Fruit fly (Drosophila melanogaster) whole organism, embryonic: ENCODE data around the gene Atg5.

Experiments
- Abd-B ChIP-seq: fragments of 200-800 bp; sonication (Bioruptor generic); optimal IDR thresholded peaks from 2 replicates; lab custom pipeline; 2018; ENCODE audit warnings: missing biosample characterization, mild to moderate bottlenecking, missing genetic modification characterization, moderate library complexity
- Atf3 ChIP-seq: fragments of 200-800 bp; sonication (Bioruptor generic); optimal IDR thresholded peaks from 3 replicates; lab custom pipeline; 2016; ENCODE audit warnings: missing biosample characterization, missing genetic modification characterization
- Atf6 ChIP-seq: fragments of 200-800 bp; sonication (Bioruptor generic); IDR thresholded peaks from 2 replicates; pipeline ENCODE4 v1.3.6; 2022; ENCODE audit warnings: missing biosample characterization, missing genetic modification characterization
- BEAF-32 ChIP-seq: fragments of 200-800 bp; sonication (Bioruptor generic); optimal IDR thresholded peaks from 3 replicates; lab custom pipeline; 2017; ENCODE audit warnings: missing biosample characterization, missing genetic modification characterization, mild to moderate bottlenecking, moderate library complexity, missing genetic modification reagents
- Blimp-1 ChIP-seq: fragments of 200-800 bp; sonication (Bioruptor generic); optimal IDR thresholded peaks from 3 replicates; lab custom pipeline; 2018; ENCODE audit warnings: missing biosample characterization, missing genetic modification characterization, mild to moderate bottlenecking, moderate library complexity, missing genetic modification reagents
- Bteb2 ChIP-seq: fragments of 200-800 bp; sonication (Bioruptor generic); optimal IDR thresholded peaks from 2 replicates; lab custom pipeline; 2016; ENCODE audit warnings: missing biosample characterization, missing genetic modification characterization
- CG10979 ChIP-seq: fragments of 200-800 bp; sonication (Bioruptor generic); optimal IDR thresholded peaks from 2 replicates; lab custom pipeline; 2018; ENCODE audit warnings: missing biosample characterization, mild to moderate bottlenecking, missing genetic modification characterization, moderate library complexity
- CG12659 ChIP-seq: fragments of 200-800 bp; sonication (Bioruptor generic); optimal IDR thresholded peaks from 3 replicates; lab custom pipeline; 2017; ENCODE audit warnings: mild to moderate bottlenecking, missing biosample characterization, missing genetic modification reagents, missing genetic modification characterization
- CG13424 ChIP-seq: fragments of 200-800 bp; sonication (Bioruptor generic); optimal IDR thresholded peaks from 2 replicates; lab custom pipeline; 2019; ENCODE audit warnings: missing biosample characterization, mild to moderate bottlenecking, missing genetic modification characterization, moderate library complexity
- CG13894 ChIP-seq: fragments of 200-800 bp; sonication (Bioruptor generic); optimal IDR thresholded peaks from 3 replicates; lab custom pipeline; 2018; ENCODE audit warnings: missing biosample characterization, mild to moderate bottlenecking, missing genetic modification characterization, moderate library complexity
- CG15479 ChIP-seq: fragments of 200-800 bp; sonication (Bioruptor generic); optimal IDR thresholded peaks from 3 replicates; lab custom pipeline; 2019; ENCODE audit warnings: missing biosample characterization, mild to moderate bottlenecking, missing genetic modification characterization, moderate library complexity
- CG15696 ChIP-seq: fragments of 200-800 bp; sonication (Bioruptor generic); optimal IDR thresholded peaks from 2 replicates; lab custom pipeline; 2019; ENCODE audit warnings: missing biosample characterization, mild to moderate bottlenecking, missing genetic modification characterization, moderate library complexity
- CG1603 ChIP-seq: fragments of 200-800 bp; sonication (Bioruptor generic); optimal IDR thresholded peaks from 2 replicates; lab custom pipeline; 2019; ENCODE audit warnings: missing biosample characterization, mild to moderate bottlenecking, missing genetic modification characterization, moderate library complexity
- CG16813 ChIP-seq: fragments of 200-800 bp; sonication (Bioruptor generic); IDR thresholded peaks from 3 replicates; pipeline ENCODE4 v1.3.6; 2022; ENCODE audit warnings: missing biosample characterization, missing genetic modification characterization; ENCODE audit not compliant: partially characterized antibody
- CG16863 ChIP-seq: fragments of 200-800 bp; sonication (Bioruptor generic); optimal IDR thresholded peaks from 3 replicates; lab custom pipeline; 2016; ENCODE audit warnings: missing biosample characterization, missing genetic modification characterization
- CG17186 ChIP-seq: fragments of 200-800 bp; sonication (Bioruptor generic); optimal IDR thresholded peaks from 3 replicates; lab custom pipeline; 2017; ENCODE audit warnings: missing biosample characterization, missing genetic modification reagents, missing genetic modification characterization
- CG1792 ChIP-seq: fragments of 200-800 bp; sonication (Bioruptor generic); optimal IDR thresholded peaks from 2 replicates; lab custom pipeline; 2016; ENCODE audit warnings: missing biosample characterization, missing genetic modification characterization
- CG18011 ChIP-seq: fragments of 200-800 bp; sonication (Bioruptor generic); optimal IDR thresholded peaks from 2 replicates; lab custom pipeline; 2017; ENCODE audit warnings: missing biosample characterization, missing genetic modification characterization, mild to moderate bottlenecking, moderate library complexity, missing genotype
- CG2199 ChIP-seq: fragments of 200-800 bp; sonication (Bioruptor generic); IDR thresholded peaks from 3 replicates; pipeline ENCODE4 v1.3.6; 2022; ENCODE audit warnings: missing biosample characterization, missing genetic modification characterization
- CG34376 ChIP-seq: fragments of 200-800 bp; sonication (Bioruptor generic); optimal IDR thresholded peaks from 2 replicates; lab custom pipeline; 2018; ENCODE audit warnings: missing biosample characterization, mild to moderate bottlenecking, missing genetic modification characterization
- CG3995 ChIP-seq: fragments of 200-800 bp; sonication (Bioruptor generic); optimal IDR thresholded peaks from 3 replicates; lab custom pipeline; 2016; ENCODE audit warnings: missing biosample characterization, missing genetic modification characterization
- CG6272 ChIP-seq: fragments of 200-800 bp; sonication (Bioruptor generic); IDR thresholded peaks from 2 replicates; pipeline ENCODE4 v1.3.6; 2022; ENCODE audit warnings: missing biosample characterization, missing genetic modification characterization
- CrebB ChIP-seq: fragments of 200-800 bp; sonication (Bioruptor generic); optimal IDR thresholded peaks from 3 replicates; lab custom pipeline; 2018; ENCODE audit warnings: missing biosample characterization, mild to moderate bottlenecking, missing genetic modification characterization
- Dek ChIP-seq: fragments of 200-800 bp; sonication (Bioruptor generic); optimal IDR thresholded peaks from 3 replicates; lab custom pipeline; 2019; ENCODE audit warnings: missing biosample characterization, mild to moderate bottlenecking, missing genetic modification characterization, moderate library complexity
- Dll ChIP-seq: fragments of 200-800 bp; sonication (Bioruptor generic); IDR thresholded peaks from 4 replicates; pipeline ENCODE4 v1.3.6; 2022; ENCODE audit warnings: missing biosample characterization, missing genetic modification characterization; ENCODE audit not compliant: partially characterized antibody
- ERR ChIP-seq: fragments of 200-800 bp; sonication (Bioruptor generic); optimal IDR thresholded peaks from 2 replicates; lab custom pipeline; 2016; ENCODE audit warnings: missing biosample characterization, missing genetic modification characterization
- HmgZ ChIP-seq: fragments of 200-800 bp; sonication (Bioruptor generic); optimal IDR thresholded peaks from 2 replicates; lab custom pipeline; 2018; ENCODE audit warnings: missing biosample characterization, mild to moderate bottlenecking, missing genetic modification characterization
- Hr51 ChIP-seq, 2 experiments: fragments of 200-800 bp; sonication (Bioruptor generic); optimal IDR thresholded peaks; 2 replicates in 1 of 2; 3 replicates in 1 of 2; lab custom pipeline; 2016 to 2018; ENCODE audit warnings: missing biosample characterization in 2 of 2, missing genetic modification characterization in 2 of 2, mild to moderate bottlenecking in 1 of 2, moderate library complexity in 1 of 2
- Lpt ChIP-seq: fragments of >200 bp; optimal IDR thresholded peaks from 2 replicates; lab custom pipeline; 2018; ENCODE audit warnings: missing biosample characterization, missing genetic modification characterization
- MBD-R2 ChIP-seq: fragments of 200-800 bp; sonication (Bioruptor generic); IDR thresholded peaks from 2 replicates; pipeline ENCODE4 v1.3.6; 2022; ENCODE audit warnings: missing biosample characterization, missing genetic modification characterization
- NC2α ChIP-seq: fragments of 200-800 bp; sonication (Bioruptor generic); optimal IDR thresholded peaks from 2 replicates; lab custom pipeline; 2016; ENCODE audit warnings: missing biosample characterization, missing genetic modification characterization
- Opbp ChIP-seq: fragments of 200-800 bp; sonication (Bioruptor generic); IDR thresholded peaks from 3 replicates; pipeline ENCODE4 v1.3.6; 2022; ENCODE audit warnings: missing biosample characterization, missing genetic modification characterization; ENCODE audit not compliant: partially characterized antibody
- Rx ChIP-seq: fragments of 200-800 bp; sonication (Bioruptor generic); IDR thresholded peaks from 2 replicates; pipeline ENCODE4 v1.3.6; 2022; ENCODE audit warnings: missing biosample characterization, missing genetic modification characterization
- Scr ChIP-seq: fragments of 200-800 bp; sonication (Bioruptor generic); IDR thresholded peaks from 2 replicates; pipeline ENCODE4 v1.3.6; 2022; ENCODE audit warnings: missing biosample characterization, missing genetic modification characterization; ENCODE audit not compliant: partially characterized antibody
- Sox100B ChIP-seq: fragments of 200-800 bp; sonication (Bioruptor generic); optimal IDR thresholded peaks from 3 replicates; lab custom pipeline; 2018; ENCODE audit warnings: missing biosample characterization, mild to moderate bottlenecking, missing genetic modification characterization
- chm ChIP-seq: fragments of 200-800 bp; sonication (Bioruptor generic); IDR thresholded peaks from 2 replicates; pipeline ENCODE4 v1.3.6; 2022; ENCODE audit warnings: missing biosample characterization, missing genetic modification characterization
- disco-r ChIP-seq: fragments of 200-800 bp; sonication (Bioruptor generic); optimal IDR thresholded peaks from 2 replicates; lab custom pipeline; 2016; ENCODE audit warnings: missing biosample characterization, missing genetic modification characterization
- her ChIP-seq: fragments of 200-800 bp; sonication (Bioruptor generic); optimal IDR thresholded peaks from 2 replicates; lab custom pipeline; 2016; ENCODE audit warnings: missing biosample characterization, missing genetic modification characterization
- hkb ChIP-seq, 2 experiments: fragments of 200-800 bp in 1 of 2; fragments of >200 bp in 1 of 2; sonication (Bioruptor generic) in 1 of 2; IDR thresholded peaks in 1 of 2; optimal IDR thresholded peaks in 1 of 2; 2 replicates each; pipeline versions ENCODE4 v1.3.6 to Lab custom; 2017 to 2022; ENCODE audit warnings: missing biosample characterization in 1 of 2, missing genetic modification characterization in 1 of 2
- luna ChIP-seq: fragments of 200-800 bp; sonication (Bioruptor generic); optimal IDR thresholded peaks from 2 replicates; lab custom pipeline; 2016; ENCODE audit warnings: missing biosample characterization, missing genetic modification characterization
- run ChIP-seq: fragments of 200-800 bp; sonication (Bioruptor generic); optimal IDR thresholded peaks from 3 replicates; lab custom pipeline; 2018; ENCODE audit warnings: missing biosample characterization, mild to moderate bottlenecking, missing genetic modification characterization
- sc ChIP-seq, 3 experiments: fragments of >200 bp in 2 of 3; fragments of 200-800 bp in 1 of 3; sonication (Bioruptor generic) in 1 of 3; optimal IDR thresholded peaks; 2 replicates in 2 of 3; 3 replicates in 1 of 3; lab custom pipeline; 2017; ENCODE audit warnings: mild to moderate bottlenecking in 1 of 3, missing biosample characterization in 1 of 3, missing genetic modification characterization in 1 of 3, missing genetic modification reagents in 1 of 3
- sens-2 ChIP-seq: fragments of 200-800 bp; sonication (Bioruptor generic); IDR thresholded peaks from 2 replicates; pipeline ENCODE4 v1.3.6; 2022; ENCODE audit warnings: missing biosample characterization, missing genetic modification characterization
- sna ChIP-seq: fragments of 200-800 bp; sonication (Bioruptor generic); IDR thresholded peaks from 2 replicates; pipeline ENCODE4 v1.3.6; 2022; ENCODE audit warnings: missing biosample characterization, missing genetic modification characterization; ENCODE audit not compliant: partially characterized antibody
- sqz ChIP-seq: fragments of 200-800 bp; sonication (Bioruptor generic); optimal IDR thresholded peaks from 3 replicates; lab custom pipeline; 2018; ENCODE audit warnings: missing biosample characterization, mild to moderate bottlenecking, missing genetic modification characterization
- stc ChIP-seq: fragments of 200-800 bp; sonication (Bioruptor generic); IDR thresholded peaks from 2 replicates; pipeline ENCODE4 v1.3.6; 2022; ENCODE audit warnings: missing biosample characterization, missing genetic modification characterization
- tap ChIP-seq: fragments of 200-800 bp; optimal IDR thresholded peaks from 3 replicates; lab custom pipeline; 2019; ENCODE audit warnings: missing biosample characterization, mild to moderate bottlenecking, missing genetic modification characterization, moderate library complexity
- tin ChIP-seq: fragments of 200-800 bp; sonication (Bioruptor generic); optimal IDR thresholded peaks from 3 replicates; lab custom pipeline; 2016; ENCODE audit warnings: missing biosample characterization, missing genetic modification characterization
- tll ChIP-seq, 2 experiments: fragments of 200-800 bp in 1 of 2; fragments of >200 bp in 1 of 2; sonication (Bioruptor generic) in 1 of 2; optimal IDR thresholded peaks; 2 replicates each; lab custom pipeline; 2017 to 2019; ENCODE audit warnings: missing biosample characterization in 2 of 2, missing genetic modification characterization in 2 of 2, mild to moderate bottlenecking in 1 of 2, moderate library complexity in 1 of 2

The Atg5 gene

dm6 chrX:7284964-7285363 is 38.6 kb downstream of the Atg5 start (continued):
- peak; percentile 52 for TF ChIP-seq Scr (GFP tag; lab: Robert Waterston, UW)
- TF ChIP-seq BEAF-32 (GFP tag; lab: Kevin White, UChicago), result peak; percentile 4
- no peak; the same call in 2 of the 3 replicates for TF ChIP-seq Opbp
- TF ChIP-seq CG13894, result no peak
- TF ChIP-seq sna (GFP tag; lab: Robert Waterston, UW), result no peak
- no peak for TF ChIP-seq CG12659
- no peak for TF ChIP-seq CG16863 (GFP tag; lab: Kevin White, UChicago)
- TF ChIP-seq CG3995 (GFP tag; lab: Kevin White, UChicago), result no peak
- TF ChIP-seq disco-r, result no peak
- no peak for TF ChIP-seq CG6272 (GFP tag; lab: Robert Waterston, UW)
- TF ChIP-seq sqz (GFP tag; lab: Kevin White, UChicago), result no peak
- no peak for TF ChIP-seq Atf3
- no peak for TF ChIP-seq luna (GFP tag; lab: Kevin White, UChicago)
- TF ChIP-seq CG10979 (tag; lab: Kevin White, UChicago), result no peak
- no peak for TF ChIP-seq stc
- no peak for TF ChIP-seq run (tag; lab: Kevin White, UChicago)
- TF ChIP-seq hkb (optimal IDR thresholded peaks at IDR 0.05; lab: Kevin White, UChicago), result no peak
- no peak for TF ChIP-seq hkb (GFP tag; IDR thresholded peaks at IDR 0.05; lab: Robert Waterston, UW)
- TF ChIP-seq HmgZ (tag; lab: Kevin White, UChicago), result no peak
- no peak for TF ChIP-seq Blimp-1
- no peak for TF ChIP-seq CG15479 (GFP tag; lab: Kevin White, UChicago)
- no peak for TF ChIP-seq Bteb2 (GFP tag; lab: Kevin White, UChicago)
- no peak for TF ChIP-seq sens-2 (GFP tag; lab: Robert Waterston, UW)
- no peak for TF ChIP-seq CG1603 (tag; lab: Kevin White, UChicago)
- no peak for TF ChIP-seq Abd-B (GFP tag; lab: Kevin White, UChicago)
- peak; percentile 48; the same call in 1 of the 4 replicates for TF ChIP-seq Dll (GFP tag; lab: Robert Waterston, UW)
- TF ChIP-seq CG17186 (GFP tag; lab: Kevin White, UChicago), result no peak
- TF ChIP-seq chm (GFP tag; lab: Robert Waterston, UW), result no peak
- no peak for TF ChIP-seq CG1792 (GFP tag; lab: Kevin White, UChicago)
- no peak for TF ChIP-seq tap (tag; lab: Kevin White, UChicago)
- no peak for TF ChIP-seq Dek (tag; lab: Kevin White, UChicago)
- TF ChIP-seq ERR (GFP tag; lab: Kevin White, UChicago), result no peak
- no peak for TF ChIP-seq CG15696 (tag; lab: Kevin White, UChicago)
- no peak for TF ChIP-seq Sox100B (GFP tag; lab: Kevin White, UChicago)
- TF ChIP-seq CG2199 (GFP tag; lab: Robert Waterston, UW), result no peak
- TF ChIP-seq MBD-R2 (GFP tag; lab: Robert Waterston, UW), result no peak
- no peak for TF ChIP-seq Atf6
- TF ChIP-seq sc (optimal IDR thresholded peaks at IDR 0.05; lab: Kevin White, UChicago), result no peak
- TF ChIP-seq sc (GFP tag; optimal IDR thresholded peaks at IDR 0.05; lab: Kevin White, UChicago), result no peak
- TF ChIP-seq CG13424 (tag; lab: Kevin White, UChicago), result no peak
- TF ChIP-seq tll (GFP tag; optimal IDR thresholded peaks at IDR 0.05; lab: Kevin White, UChicago), result no peak
- TF ChIP-seq NC2α (GFP tag; lab: Kevin White, UChicago), result no peak
- TF ChIP-seq Lpt, result no peak
- no peak for TF ChIP-seq her (GFP tag; lab: Kevin White, UChicago)
- TF ChIP-seq CG16813 (GFP tag; lab: Robert Waterston, UW), result peak; percentile 56; the same call in 2 of the 3 replicates
- no peak for TF ChIP-seq CrebB
- no peak for TF ChIP-seq Hr51 (GFP tag; optimal IDR thresholded peaks at IDR 0.05; lab: Kevin White, UChicago)
- TF ChIP-seq Rx (GFP tag; lab: Robert Waterston, UW), result no peak
- TF ChIP-seq CG34376, result no peak
- no peak for TF ChIP-seq tin (GFP tag; lab: Kevin White, UChicago)
- TF ChIP-seq CG18011 (GFP tag; lab: Kevin White, UChicago), result no peak
